Worm (Caenorhabditis elegans) whole organism, L4 larva: ENCODE measurements around the gene lgc-35.
A peak's percentile ranks its signal among the peaks of the same experiment; 100 is the strongest.

Experiments
- D1046.2 ChIP-seq: fragments of 200-800 bp; sonication (Bioruptor generic); IDR thresholded peaks from 2 replicates; pipeline ENCODE4 v1.3.6; 2022; ENCODE audit warnings: missing genetic modification characterization, missing compliant biosample characterization
- F44E2.7 ChIP-seq: fragments of 200-800 bp; sonication (Bioruptor generic); IDR thresholded peaks from 2 replicates; pipeline ENCODE4 v2.1.2; 2022; ENCODE audit warnings: missing genetic modification characterization, missing compliant biosample characterization
- R02D3.7 ChIP-seq: fragments of 150-350 bp; sonication (generic microtip); optimal IDR thresholded peaks from 3 replicates; lab custom pipeline; 2014; ENCODE audit warnings: missing biosample characterization, missing genetic modification characterization
- T26A8.4 ChIP-seq: fragments of 200-800 bp; sonication (Bioruptor generic); IDR thresholded peaks from 2 replicates; pipeline ENCODE4 v1.3.6; 2022; ENCODE audit warnings: missing genetic modification characterization, missing compliant biosample characterization
- Y105C5A.15 ChIP-seq: fragments of 200-800 bp; sonication (Bioruptor generic); IDR thresholded peaks from 2 replicates; pipeline ENCODE4 v1.3.6; 2022; ENCODE audit warnings: missing genetic modification characterization, missing compliant biosample characterization
- Y48G9A.11 ChIP-seq: fragments of 200-800 bp; sonication (Bioruptor generic); IDR thresholded peaks from 2 replicates; pipeline ENCODE4 v1.3.6; 2022; ENCODE audit warnings: missing genetic modification reagents, missing genetic modification characterization, missing compliant biosample characterization
- Y5F2A.4 ChIP-seq: fragments of 200-800 bp; sonication (Bioruptor generic); optimal IDR thresholded peaks from 2 replicates; lab custom pipeline; 2018; ENCODE audit warnings: mild to moderate bottlenecking, missing genetic modification characterization, missing compliant biosample characterization
- aha-1 ChIP-seq: fragments of 150-350 bp; peaks from one replicate; lab custom pipeline; 2014; ENCODE audit warnings: missing biosample characterization, missing genetic modification characterization
- ama-1 ChIP-seq: fragments of 150-350 bp; optimal IDR thresholded peaks from 2 replicates; lab custom pipeline; 2014; ENCODE audit warnings: inconsistent platforms, mixed read lengths
- ceh-62 ChIP-seq: sonication (generic microtip); optimal IDR thresholded peaks from 2 replicates; lab custom pipeline; 2017; ENCODE audit warnings: missing biosample characterization, missing genetic modification characterization
- daf-12 ChIP-seq: fragments of 150-350 bp; optimal IDR thresholded peaks from 2 replicates; lab custom pipeline; 2014; ENCODE audit warnings: missing biosample characterization, missing genetic modification reagents, missing genetic modification characterization
- dmd-6 ChIP-seq: fragments of 200-800 bp; sonication (Bioruptor generic); IDR thresholded peaks from 2 replicates; pipeline ENCODE4 v1.3.6; 2022; ENCODE audit warnings: missing genetic modification reagents, missing genetic modification characterization, missing compliant biosample characterization
- dmd-9 ChIP-seq: fragments of 200-800 bp; sonication (Bioruptor generic); IDR thresholded peaks from 2 replicates; pipeline ENCODE4 v1.3.6; 2022; ENCODE audit warnings: missing genetic modification reagents, missing genetic modification characterization, missing compliant biosample characterization
- fos-1 ChIP-seq: fragments of 150-350 bp; optimal IDR thresholded peaks from 2 replicates; lab custom pipeline; 2014; ENCODE audit warnings: missing biosample characterization, missing genetic modification characterization
- hlh-11 ChIP-seq: fragments of 200-800 bp; sonication (Bioruptor generic); optimal IDR thresholded peaks from 2 replicates; lab custom pipeline; 2018; ENCODE audit warnings: mild to moderate bottlenecking, missing genetic modification characterization, missing compliant biosample characterization
- lim-7 ChIP-seq: fragments of 200-800 bp; sonication (Bioruptor generic); IDR thresholded peaks from 2 replicates; pipeline ENCODE4 v1.3.6; 2022; ENCODE audit warnings: missing genetic modification characterization, missing compliant biosample characterization
- lin-15B ChIP-seq: fragments of 150-350 bp; sonication (generic microtip); optimal IDR thresholded peaks from 3 replicates; lab custom pipeline; 2014; ENCODE audit warnings: missing biosample characterization, missing genetic modification characterization
- lin-38 ChIP-seq: fragments of 200-800 bp; sonication (Bioruptor generic); IDR thresholded peaks from 2 replicates; pipeline ENCODE4 v1.3.6; 2022; ENCODE audit warnings: missing genetic modification reagents, missing genetic modification characterization, missing compliant biosample characterization
- lsy-2 ChIP-seq, 2 experiments: fragments of 150-350 bp in 1 of 2; sonication (generic microtip) in 1 of 2; optimal IDR thresholded peaks; 2 replicates each; lab custom pipeline; 2014 to 2017; ENCODE audit warnings: missing biosample characterization in 2 of 2, missing genetic modification characterization in 2 of 2
- mes-2 ChIP-seq: sonication (generic microtip); optimal IDR thresholded peaks from 2 replicates; lab custom pipeline; 2016; ENCODE audit warnings: missing genotype, mild to moderate bottlenecking, missing genetic modification characterization, missing compliant biosample characterization; ENCODE audit not compliant: poor library complexity, severe bottlenecking
- nhr-10 ChIP-seq: fragments of 150-350 bp; optimal IDR thresholded peaks from 2 replicates; lab custom pipeline; 2014; ENCODE audit warnings: missing biosample characterization, missing genetic modification characterization
- nhr-102 ChIP-seq: sonication (generic microtip); optimal IDR thresholded peaks from 2 replicates; lab custom pipeline; 2016; ENCODE audit warnings: mild to moderate bottlenecking, missing genetic modification characterization, moderate library complexity, missing compliant biosample characterization
- nhr-237 ChIP-seq: sonication (generic microtip); optimal IDR thresholded peaks from 2 replicates; lab custom pipeline; 2017; ENCODE audit warnings: missing biosample characterization, missing genetic modification characterization
- nhr-41 ChIP-seq: fragments of 200-800 bp; sonication (Bioruptor generic); IDR thresholded peaks from 2 replicates; pipeline ENCODE4 v1.3.6; 2022; ENCODE audit warnings: missing genetic modification reagents, missing genetic modification characterization, missing compliant biosample characterization
- nhr-48 ChIP-seq: sonication (generic microtip); optimal IDR thresholded peaks from 2 replicates; lab custom pipeline; 2016; ENCODE audit warnings: mild to moderate bottlenecking, missing genetic modification characterization, missing compliant biosample characterization
- php-3 ChIP-seq: fragments of 200-800 bp; sonication (Bioruptor generic); IDR thresholded peaks from 2 replicates; pipeline ENCODE4 v1.3.6; 2022; ENCODE audit warnings: missing genetic modification reagents, missing genetic modification characterization, missing compliant biosample characterization
- sdz-12 ChIP-seq: fragments of 200-800 bp; sonication (Bioruptor generic); optimal IDR thresholded peaks from 2 replicates; lab custom pipeline; 2018; ENCODE audit warnings: mild to moderate bottlenecking, missing genetic modification characterization, missing compliant biosample characterization
- spr-3 ChIP-seq: fragments of 200-800 bp; sonication (Bioruptor generic); optimal IDR thresholded peaks from 2 replicates; lab custom pipeline; 2018; ENCODE audit warnings: mild to moderate bottlenecking, missing genetic modification characterization, missing compliant biosample characterization
- unc-130 ChIP-seq: sonication (generic microtip); optimal IDR thresholded peaks from 2 replicates; lab custom pipeline; 2016; ENCODE audit warnings: missing genetic modification reagents, missing genetic modification characterization, missing compliant biosample characterization
- unc-62 ChIP-seq, 3 experiments: fragments of 150-350 bp in 1 of 3; sonication (generic microtip); optimal IDR thresholded peaks in 2 of 3; peaks in 1 of 3; 1 replicate in 1 of 3; 2 replicates in 2 of 3; lab custom pipeline; 2014 to 2017; ENCODE audit warnings: missing biosample characterization in 3 of 3, missing genetic modification characterization in 3 of 3, missing genetic modification reagents in 3 of 3, missing genotype in 1 of 3

Gene lgc-35

ce11 chrII:12787831-12788248 is 52.1 kb downstream of the lgc-35 start, which contains the start of gene alkb-7 (continued):
- TF ChIP-seq lsy-2 (tag; optimal IDR thresholded peaks at IDR 0.05; lab: Kevin White, UChicago): no peak
- TF ChIP-seq lin-38 (GFP tag; lab: Robert Waterston, UW): peak; percentile 76
- peak; percentile 42 for TF ChIP-seq nhr-48 (tag; lab: Kevin White, UChicago)
- no peak for TF ChIP-seq sdz-12 (GFP tag; lab: Kevin White, UChicago)
- no peak for TF ChIP-seq fos-1
- peak; percentile 36 for TF ChIP-seq hlh-11 (tag; lab: Kevin White, UChicago)
- TF ChIP-seq R02D3.7 (tag; lab: Kevin White, UChicago): no peak
- TF ChIP-seq nhr-237: no peak
- no peak for TF ChIP-seq lin-15B
- TF ChIP-seq unc-62 (GFP tag; optimal IDR thresholded peaks at IDR 0.05 in 1 of 2; lab: Kevin White, UChicago): no peak
- TF ChIP-seq unc-62 (tag; optimal IDR thresholded peaks at IDR 0.05; lab: Kevin White, UChicago): no peak
- TF ChIP-seq dmd-9: no peak
- TF ChIP-seq php-3 (GFP tag; lab: Robert Waterston, UW): 0 out of 2 replicates have a peak, but pooled peaks have one; percentile 28
- no peak for TF ChIP-seq Y5F2A.4 (GFP tag; lab: Kevin White, UChicago)
- TF ChIP-seq nhr-41 (GFP tag; lab: Robert Waterston, UW): no peak
- peak; percentile 77 for TF ChIP-seq T26A8.4 (GFP tag; lab: Robert Waterston, UW)
- peak; percentile 57 for TF ChIP-seq spr-3 (GFP tag; lab: Kevin White, UChicago)
- no peak for TF ChIP-seq D1046.2 (GFP tag; lab: Robert Waterston, UW)
- TF ChIP-seq F44E2.7 (GFP tag; lab: Robert Waterston, UW): no peak
- no peak for TF ChIP-seq dmd-6
- peak; percentile 53 for TF ChIP-seq nhr-102 (tag; lab: Kevin White, UChicago)
- TF ChIP-seq nhr-10 (tag; lab: Kevin White, UChicago): peak; percentile 20
- no peak for TF ChIP-seq daf-12
- TF ChIP-seq ama-1: peak; percentile 59
- no peak for TF ChIP-seq mes-2 (tag; lab: Kevin White, UChicago)
- 0 out of 2 replicates have a peak, but pooled peaks have one; percentile 25 for TF ChIP-seq Y105C5A.15 (GFP tag; lab: Robert Waterston, UW)
- no peak for TF ChIP-seq lim-7 (GFP tag; lab: Robert Waterston, UW)
- peak; percentile 41; the same call in 1 of the 2 replicates for TF ChIP-seq Y48G9A.11 (GFP tag; lab: Robert Waterston, UW)
- no peak for TF ChIP-seq unc-130 (GFP tag; lab: Kevin White, UChicago)
- no peak for TF ChIP-seq aha-1 (tag; lab: Kevin White, UChicago)
- no peak for TF ChIP-seq ceh-62 (tag; lab: Kevin White, UChicago)
